Worm (Caenorhabditis elegans) whole organism, mixed stage, embryonic: ENCODE data around the gene K04G11.3.

ENCODE experiments used
- blmp-1 ChIP-seq: fragments of 150-350 bp; optimal IDR thresholded peaks from 2 replicates; lab custom pipeline; 2014; ENCODE audit warnings: missing biosample characterization, missing genetic modification characterization
- cnd-1 ChIP-seq: fragments of 200-800 bp; sonication (Bioruptor generic); optimal IDR thresholded peaks from 2 replicates; lab custom pipeline; 2018; ENCODE audit warnings: mild to moderate bottlenecking, missing genetic modification characterization, missing compliant biosample characterization
- lin-13 ChIP-seq: fragments of 150-350 bp; optimal IDR thresholded peaks from 2 replicates; lab custom pipeline; 2014; ENCODE audit warnings: missing biosample characterization, missing genetic modification characterization
- mab-5 ChIP-seq: fragments of 150-350 bp; optimal IDR thresholded peaks from 2 replicates; lab custom pipeline; 2014; ENCODE audit warnings: missing biosample characterization, missing genetic modification characterization
- mep-1 ChIP-seq: fragments of 150-350 bp; optimal IDR thresholded peaks from 2 replicates; lab custom pipeline; 2017; ENCODE audit warnings: missing biosample characterization, missing genetic modification reagents, missing genetic modification characterization, inconsistent platforms
- nhr-12 ChIP-seq: fragments of 150-350 bp; optimal IDR thresholded peaks from 2 replicates; lab custom pipeline; 2014; ENCODE audit warnings: missing biosample characterization, missing genetic modification characterization
- nhr-28 ChIP-seq: fragments of 150-350 bp; optimal IDR thresholded peaks from 2 replicates; lab custom pipeline; 2014; ENCODE audit warnings: missing biosample characterization, missing genetic modification characterization
- nhr-76 ChIP-seq: sonication (generic microtip); optimal IDR thresholded peaks from 2 replicates; lab custom pipeline; 2017; ENCODE audit warnings: missing biosample characterization, missing genetic modification characterization
- pha-4 ChIP-seq: fragments of 150-350 bp; optimal IDR thresholded peaks from 2 replicates; lab custom pipeline; 2018; ENCODE audit warnings: missing biosample characterization, missing genetic modification reagents, missing genetic modification characterization
- sem-2 ChIP-seq: fragments of 200-800 bp; sonication (Bioruptor generic); optimal IDR thresholded peaks from 2 replicates; lab custom pipeline; 2018; ENCODE audit warnings: mild to moderate bottlenecking, missing genetic modification characterization, missing compliant biosample characterization
- unc-39 ChIP-seq: fragments of 150-350 bp; optimal IDR thresholded peaks from 2 replicates; lab custom pipeline; 2014; ENCODE audit warnings: missing biosample characterization, missing genetic modification characterization
- unc-62 ChIP-seq: fragments of 150-350 bp; optimal IDR thresholded peaks from 2 replicates; lab custom pipeline; 2014; ENCODE audit warnings: missing biosample characterization, missing genetic modification reagents, missing genetic modification characterization
- ztf-11 ChIP-seq: fragments of 150-350 bp; optimal IDR thresholded peaks from 2 replicates; lab custom pipeline; 2014; ENCODE audit warnings: missing biosample characterization, missing genetic modification characterization

ce11 chrX:14335220-14335619, 12.3 kb downstream of the K04G11.3 start, which contains the start of gene K04G11.1:
- TF ChIP-seq ztf-11 (tag; lab: Kevin White, UChicago) = no peak
- no peak for TF ChIP-seq nhr-28 (tag; lab: Kevin White, UChicago)
- TF ChIP-seq blmp-1 (tag; lab: Kevin White, UChicago) = no peak
- TF ChIP-seq unc-39 (tag; lab: Kevin White, UChicago) = no peak
- TF ChIP-seq mab-5 = no peak
- no peak for TF ChIP-seq cnd-1 (tag; lab: Kevin White, UChicago)
- no peak for TF ChIP-seq unc-62 (GFP tag; lab: Kevin White, UChicago)
- TF ChIP-seq nhr-76 (tag; lab: Kevin White, UChicago) = no peak
- no peak for TF ChIP-seq pha-4
- TF ChIP-seq sem-2 = no peak
- no peak for TF ChIP-seq lin-13
- no peak for TF ChIP-seq mep-1 (tag; lab: Kevin White, UChicago)
- no peak for TF ChIP-seq nhr-12 (tag; lab: Kevin White, UChicago)
